Worm (Caenorhabditis elegans) whole organism, young adult: Measurements from ENCODE around the gene F14F9.8.

Experiments
- C17E4.6 ChIP-seq: fragments of 200-800 bp; sonication (Bioruptor generic); IDR thresholded peaks from 2 replicates; pipeline ENCODE4 v1.3.6; 2022; ENCODE audit warnings: missing genetic modification reagents, missing genetic modification characterization, missing compliant biosample characterization
- tbp1 ChIP-seq: fragments of 200-800 bp; sonication (Bioruptor generic); optimal IDR thresholded peaks from 2 replicates; lab custom pipeline; 2018; ENCODE audit warnings: mild to moderate bottlenecking, missing genetic modification characterization, missing compliant biosample characterization

DNA sequence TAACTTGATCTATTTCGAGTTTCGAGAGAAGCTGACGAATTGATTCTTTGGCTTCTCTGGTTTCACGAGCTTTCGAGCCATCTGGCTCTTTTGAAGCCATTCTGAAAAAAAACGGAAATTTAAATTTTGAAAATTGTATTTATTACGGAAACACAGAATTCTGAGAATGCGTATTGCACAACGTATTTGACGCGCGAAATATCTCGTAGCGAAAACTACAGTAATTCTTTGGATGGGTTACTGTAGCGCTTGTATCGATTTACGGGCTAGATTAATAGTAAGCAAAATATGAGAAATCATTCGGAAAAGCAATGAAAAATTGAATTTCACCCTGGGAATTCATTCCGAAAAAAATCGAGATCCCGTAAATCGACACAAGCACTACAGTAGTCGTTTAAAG is 16.5 kb upstream of the F14F9.8 start, which contains the start of gene C04F5.8:
- no peak for TF ChIP-seq C17E4.6 (GFP tag; lab: Robert Waterston, UW)
- TF ChIP-seq tbp1, result no peak
